Worm (Caenorhabditis elegans) whole organism, L3 larva: ENCODE measurements around the gene F25G6.8.

ENCODE experiments used
- fkh-10 ChIP-seq: sonication (generic microtip); optimal IDR thresholded peaks from 2 replicates; lab custom pipeline; 2017; ENCODE audit warnings: missing biosample characterization, missing genetic modification reagents, missing genetic modification characterization
- fos-1 ChIP-seq: fragments of 150-350 bp; optimal IDR thresholded peaks from 2 replicates; lab custom pipeline; 2014; ENCODE audit warnings: missing biosample characterization, missing genetic modification characterization
- jun-1 ChIP-seq: fragments of 150-350 bp; optimal IDR thresholded peaks from 2 replicates; lab custom pipeline; 2014; ENCODE audit warnings: missing biosample characterization, missing genetic modification reagents, missing genetic modification characterization
- lin-15B ChIP-seq: fragments of 150-350 bp; optimal IDR thresholded peaks from 2 replicates; lab custom pipeline; 2014; ENCODE audit warnings: missing biosample characterization, missing genetic modification characterization
- nhr-43 ChIP-seq: sonication (generic microtip); optimal IDR thresholded peaks from 2 replicates; lab custom pipeline; 2016; ENCODE audit warnings: mild to moderate bottlenecking, missing genetic modification characterization, missing compliant biosample characterization; ENCODE audit not compliant: poor library complexity, severe bottlenecking
- nhr-76 ChIP-seq: fragments of 150-350 bp; sonication (generic microtip); optimal IDR thresholded peaks from 5 replicates; lab custom pipeline; 2014; ENCODE audit warnings: missing biosample characterization, missing genetic modification characterization
- nhr-77 ChIP-seq: fragments of 150-350 bp; optimal IDR thresholded peaks from 2 replicates; lab custom pipeline; 2014; ENCODE audit warnings: missing biosample characterization, missing genetic modification characterization
- pqm-1 ChIP-seq: fragments of 150-350 bp; optimal IDR thresholded peaks from 2 replicates; lab custom pipeline; 2017; ENCODE audit warnings: missing biosample characterization, missing genetic modification characterization, inconsistent platforms
- unc-39 ChIP-seq: sonication (generic microtip); optimal IDR thresholded peaks from 4 replicates; lab custom pipeline; 2017; ENCODE audit warnings: missing biosample characterization, missing genetic modification characterization
- zag-1 ChIP-seq: fragments of 150-350 bp; optimal IDR thresholded peaks from 2 replicates; lab custom pipeline; 2014; ENCODE audit warnings: missing biosample characterization, missing genetic modification characterization
- ztf-11 ChIP-seq: fragments of 150-350 bp; optimal IDR thresholded peaks from 2 replicates; lab custom pipeline; 2014; ENCODE audit warnings: missing biosample characterization, missing genetic modification characterization

- TF ChIP-seq ztf-11 (tag; lab: Kevin White, UChicago) (no peak), nhr-77 (no peak), lin-15B (tag; lab: Kevin White, UChicago) (peak; percentile 9), nhr-76 (tag; lab: Kevin White, UChicago) (no peak), fkh-10 (no peak), jun-1 (tag; lab: Kevin White, UChicago) (no peak), zag-1 (tag; lab: Kevin White, UChicago) (no peak), fos-1 (tag; lab: Kevin White, UChicago) (no peak), nhr-43 (tag; lab: Kevin White, UChicago) (no peak), unc-39 (tag; lab: Kevin White, UChicago) (no peak), pqm-1 (no peak)
These were observed 46.1 kb downstream of the F25G6.8 start, which contains the start of gene F45F2.10 for ce11 chrV:8518822-8519392.
